Fruit fly (Drosophila melanogaster) whole organism, embryonic: Measurements from ENCODE around the gene IFT43.

Experiments used
- Adf1 ChIP-seq: fragments of 200-800 bp; sonication (Bioruptor generic); IDR thresholded peaks from 2 replicates; pipeline ENCODE4 v1.3.6; 2022; ENCODE audit warnings: missing biosample characterization, missing genetic modification characterization
- CG11398 ChIP-seq: fragments of 200-800 bp; sonication (Bioruptor generic); optimal IDR thresholded peaks from 2 replicates; lab custom pipeline; 2016; ENCODE audit warnings: missing biosample characterization, missing genetic modification characterization
- CG11560 ChIP-seq: fragments of 200-800 bp; sonication (Bioruptor generic); IDR thresholded peaks from 3 replicates; pipeline ENCODE4 v1.3.6; 2022; ENCODE audit warnings: missing biosample characterization, missing genetic modification characterization
- CG13287 ChIP-seq: fragments of 200-800 bp; sonication (Bioruptor generic); IDR thresholded peaks from 2 replicates; pipeline ENCODE4 v1.3.6; 2022; ENCODE audit warnings: missing biosample characterization, missing genetic modification characterization; ENCODE audit not compliant: partially characterized antibody
- CG13424 ChIP-seq: fragments of 200-800 bp; sonication (Bioruptor generic); optimal IDR thresholded peaks from 2 replicates; lab custom pipeline; 2019; ENCODE audit warnings: missing biosample characterization, mild to moderate bottlenecking, missing genetic modification characterization, moderate library complexity
- CG14014 ChIP-seq: fragments of 200-800 bp; sonication (Bioruptor generic); IDR thresholded peaks from 2 replicates; pipeline ENCODE4 v1.3.6; 2022; ENCODE audit warnings: missing biosample characterization, missing genetic modification characterization
- CG1647 ChIP-seq: fragments of 200-800 bp; sonication (Bioruptor generic); optimal IDR thresholded peaks from 3 replicates; lab custom pipeline; 2016; ENCODE audit warnings: missing biosample characterization, missing genetic modification characterization
- CG17359 ChIP-seq: fragments of 200-800 bp; sonication (Bioruptor generic); optimal IDR thresholded peaks from 3 replicates; lab custom pipeline; 2018; ENCODE audit warnings: missing biosample characterization, mild to moderate bottlenecking, missing genetic modification characterization, moderate library complexity
- CG17829 ChIP-seq: fragments of 200-800 bp; optimal IDR thresholded peaks from 2 replicates; lab custom pipeline; 2019; ENCODE audit warnings: missing biosample characterization, mild to moderate bottlenecking, missing genetic modification characterization, moderate library complexity
- CG3065 ChIP-seq: fragments of 200-800 bp; sonication (Bioruptor generic); optimal IDR thresholded peaks from 2 replicates; lab custom pipeline; 2016; ENCODE audit warnings: missing biosample characterization, missing genetic modification characterization
- CG32767 ChIP-seq: fragments of 200-800 bp; sonication (Bioruptor generic); IDR thresholded peaks from 2 replicates; pipeline ENCODE4 v1.3.6; 2022; ENCODE audit warnings: missing biosample characterization, missing genetic modification characterization
- CG34422 ChIP-seq: fragments of 200-800 bp; sonication (Bioruptor generic); IDR thresholded peaks from 3 replicates; pipeline ENCODE4 v1.3.6; 2022; ENCODE audit warnings: missing biosample characterization, missing genetic modification characterization
- CG4282 ChIP-seq: fragments of 200-800 bp; sonication (Bioruptor generic); optimal IDR thresholded peaks from 2 replicates; lab custom pipeline; 2016; ENCODE audit warnings: missing biosample characterization, missing genetic modification characterization
- CG4730 ChIP-seq: fragments of 200-800 bp; sonication (Bioruptor generic); IDR thresholded peaks from 2 replicates; pipeline ENCODE4 v1.3.6; 2022; ENCODE audit warnings: missing biosample characterization, missing genetic modification characterization
- CG7928 ChIP-seq: fragments of 200-800 bp; sonication (Bioruptor generic); optimal IDR thresholded peaks from 2 replicates; lab custom pipeline; 2017; ENCODE audit warnings: missing biosample characterization, mild to moderate bottlenecking, missing genetic modification characterization
- CG9876 ChIP-seq: fragments of 200-800 bp; sonication (Bioruptor generic); optimal IDR thresholded peaks from 2 replicates; lab custom pipeline; 2016; ENCODE audit warnings: missing biosample characterization, missing genetic modification characterization
- D ChIP-seq, 2 experiments: fragments of 200-800 bp in 1 of 2; fragments of >200 bp in 1 of 2; sonication (Bioruptor generic) in 1 of 2; optimal IDR thresholded peaks; 2 replicates in 1 of 2; 3 replicates in 1 of 2; lab custom pipeline; 2017; ENCODE audit warnings: mild to moderate bottlenecking in 1 of 2, missing biosample characterization in 1 of 2, missing genetic modification characterization in 1 of 2, missing genetic modification reagents in 1 of 2
- Dll ChIP-seq: fragments of 200-800 bp; sonication (Bioruptor generic); IDR thresholded peaks from 4 replicates; pipeline ENCODE4 v1.3.6; 2022; ENCODE audit warnings: missing biosample characterization, missing genetic modification characterization; ENCODE audit not compliant: partially characterized antibody
- Drgx ChIP-seq: fragments of 200-800 bp; sonication (Bioruptor generic); IDR thresholded peaks from 2 replicates; pipeline ENCODE4 v1.3.6; 2022; ENCODE audit warnings: missing biosample characterization, missing genetic modification characterization
- Ets65A ChIP-seq: fragments of 200-800 bp; sonication (Bioruptor generic); peaks from one replicate; lab custom pipeline; 2016; ENCODE audit warnings: missing biosample characterization, missing genetic modification characterization
- Hand ChIP-seq: fragments of 200-800 bp; sonication (Bioruptor generic); optimal IDR thresholded peaks from 2 replicates; lab custom pipeline; 2017; ENCODE audit warnings: mild to moderate bottlenecking, missing biosample characterization, missing genetic modification reagents, missing genetic modification characterization
- HmgD ChIP-seq: fragments of 200-800 bp; sonication (Bioruptor generic); optimal IDR thresholded peaks from 3 replicates; lab custom pipeline; 2016; ENCODE audit warnings: missing biosample characterization, missing genetic modification characterization
- Hr78 ChIP-seq, 2 experiments: fragments of 200-800 bp in 1 of 2; fragments of >200 bp in 1 of 2; sonication (Bioruptor generic) in 1 of 2; optimal IDR thresholded peaks; 2 replicates each; lab custom pipeline; 2017 to 2019; ENCODE audit warnings: missing biosample characterization in 2 of 2, missing genetic modification characterization in 2 of 2, mild to moderate bottlenecking in 1 of 2, moderate library complexity in 1 of 2
- Neu2 ChIP-seq: fragments of 200-800 bp; sonication (Bioruptor generic); optimal IDR thresholded peaks from 3 replicates; lab custom pipeline; 2016; ENCODE audit warnings: missing biosample characterization, missing genetic modification characterization, borderline replicate concordance
- Oaz ChIP-seq: fragments of 200-800 bp; sonication (Bioruptor generic); IDR thresholded peaks from 2 replicates; pipeline ENCODE4 v1.3.6; 2022; ENCODE audit warnings: missing biosample characterization, missing genetic modification characterization
- Pdp1 ChIP-seq, 2 experiments: fragments of 200-800 bp; sonication (Bioruptor generic); optimal IDR thresholded peaks; 3 replicates each; lab custom pipeline; 2016; ENCODE audit warnings: missing biosample characterization in 2 of 2, missing genetic modification characterization in 2 of 2, mild to moderate bottlenecking in 1 of 2, moderate library complexity in 1 of 2
- Stat92E ChIP-seq, 3 experiments: fragments of >200 bp in 2 of 3; fragments of 200-800 bp in 1 of 3; sonication (Bioruptor generic) in 1 of 3; optimal IDR thresholded peaks; 2 replicates each; lab custom pipeline; 2017 to 2019; ENCODE audit warnings: missing biosample characterization in 3 of 3, missing genetic modification characterization in 3 of 3, mild to moderate bottlenecking in 1 of 3, moderate library complexity in 1 of 3
- Taf1 ChIP-seq: fragments of 200-800 bp; sonication (Bioruptor generic); IDR thresholded peaks from 2 replicates; pipeline ENCODE4 v1.3.6; 2022; ENCODE audit warnings: missing biosample characterization, missing genetic modification characterization
- az2 ChIP-seq: fragments of 200-800 bp; sonication (Bioruptor generic); optimal IDR thresholded peaks from 3 replicates; lab custom pipeline; 2016; ENCODE audit warnings: missing biosample characterization, missing genetic modification characterization
- bbx ChIP-seq: fragments of 200-800 bp; sonication (Bioruptor generic); IDR thresholded peaks from 2 replicates; pipeline ENCODE4 v1.3.6; 2022; ENCODE audit warnings: missing biosample characterization, missing genetic modification characterization; ENCODE audit not compliant: partially characterized antibody
- bsh ChIP-seq, 2 experiments: fragments of 200-800 bp; sonication (Bioruptor generic); optimal IDR thresholded peaks; 2 replicates each; lab custom pipeline; 2017 to 2018; ENCODE audit warnings: mild to moderate bottlenecking in 2 of 2, missing biosample characterization in 2 of 2, missing genetic modification characterization in 2 of 2, moderate library complexity in 1 of 2
- cato ChIP-seq: fragments of 200-800 bp; sonication (Bioruptor generic); optimal IDR thresholded peaks from 2 replicates; lab custom pipeline; 2016; ENCODE audit warnings: missing biosample characterization, missing genetic modification characterization, borderline replicate concordance
- caup ChIP-seq: fragments of 200-800 bp; sonication (Bioruptor generic); optimal IDR thresholded peaks from 3 replicates; lab custom pipeline; 2017; ENCODE audit warnings: missing biosample characterization, mild to moderate bottlenecking, missing genetic modification characterization, moderate library complexity; ENCODE audit not compliant: severe bottlenecking
- dimm ChIP-seq: fragments of 200-800 bp; sonication (Bioruptor generic); IDR thresholded peaks from 2 replicates; pipeline ENCODE4 v1.3.6; 2022; ENCODE audit warnings: missing biosample characterization, missing genetic modification characterization
- ftz-f1 ChIP-seq: fragments of 200-800 bp; sonication (Bioruptor generic); optimal IDR thresholded peaks from 2 replicates; lab custom pipeline; 2016; ENCODE audit warnings: missing biosample characterization, missing genetic modification characterization
- gcm ChIP-seq: fragments of 200-800 bp; sonication (Bioruptor generic); optimal IDR thresholded peaks from 2 replicates; lab custom pipeline; 2019; ENCODE audit warnings: missing biosample characterization, mild to moderate bottlenecking, missing genetic modification characterization, moderate library complexity
- gro ChIP-seq: fragments of 200-800 bp; sonication (Bioruptor generic); optimal IDR thresholded peaks from 2 replicates; lab custom pipeline; 2016; ENCODE audit warnings: missing biosample characterization, missing genetic modification characterization
- hbn ChIP-seq: fragments of 200-800 bp; sonication (Bioruptor generic); IDR thresholded peaks from 2 replicates; pipeline ENCODE4 v1.3.6; 2022; ENCODE audit warnings: missing biosample characterization, missing genetic modification characterization; ENCODE audit not compliant: partially characterized antibody
- her ChIP-seq: fragments of 200-800 bp; sonication (Bioruptor generic); optimal IDR thresholded peaks from 2 replicates; lab custom pipeline; 2016; ENCODE audit warnings: missing biosample characterization, missing genetic modification characterization
- klu ChIP-seq: fragments of 200-800 bp; sonication (Bioruptor generic); IDR thresholded peaks from 2 replicates; pipeline ENCODE4 v1.3.6; 2022; ENCODE audit warnings: missing biosample characterization, missing genetic modification characterization
- maf-S ChIP-seq: fragments of 200-800 bp; sonication (Bioruptor generic); optimal IDR thresholded peaks from 2 replicates; lab custom pipeline; 2016; ENCODE audit warnings: missing biosample characterization, missing genetic modification characterization
- nom ChIP-seq: fragments of 200-800 bp; sonication (Bioruptor generic); optimal IDR thresholded peaks from 2 replicates; lab custom pipeline; 2017; ENCODE audit warnings: missing biosample characterization, missing genetic modification characterization, mild to moderate bottlenecking, moderate library complexity, missing genetic modification reagents
- pnt ChIP-seq: fragments of 200-800 bp; sonication (Bioruptor generic); optimal IDR thresholded peaks from 3 replicates; lab custom pipeline; 2016; ENCODE audit warnings: missing biosample characterization, missing genetic modification characterization
- ssp ChIP-seq: fragments of 200-800 bp; sonication (Bioruptor generic); IDR thresholded peaks from 2 replicates; pipeline ENCODE4 v1.3.6; 2022; ENCODE audit warnings: missing biosample characterization, missing genetic modification characterization
- tio ChIP-seq: fragments of 200-800 bp; sonication (Bioruptor generic); optimal IDR thresholded peaks from 2 replicates; lab custom pipeline; 2017; ENCODE audit warnings: missing biosample characterization, missing genetic modification characterization, inconsistent platforms
- trh ChIP-seq: fragments of 200-800 bp; sonication (Bioruptor generic); optimal IDR thresholded peaks from 2 replicates; lab custom pipeline; 2016; ENCODE audit warnings: missing biosample characterization, missing genetic modification characterization
- usp ChIP-seq: fragments of >200 bp; optimal IDR thresholded peaks from 2 replicates; lab custom pipeline; 2017; ENCODE audit warnings: missing biosample characterization, missing genetic modification characterization
- vfl ChIP-seq: fragments of 200-800 bp; sonication (Bioruptor generic); optimal IDR thresholded peaks from 2 replicates; lab custom pipeline; 2016; ENCODE audit warnings: missing biosample characterization, missing genetic modification characterization
- vvl ChIP-seq: fragments of 200-800 bp; sonication (Bioruptor generic); IDR thresholded peaks from 2 replicates; pipeline ENCODE4 v1.3.6; 2022; ENCODE audit warnings: missing biosample characterization, missing genetic modification characterization

The IFT43 gene

DNA sequence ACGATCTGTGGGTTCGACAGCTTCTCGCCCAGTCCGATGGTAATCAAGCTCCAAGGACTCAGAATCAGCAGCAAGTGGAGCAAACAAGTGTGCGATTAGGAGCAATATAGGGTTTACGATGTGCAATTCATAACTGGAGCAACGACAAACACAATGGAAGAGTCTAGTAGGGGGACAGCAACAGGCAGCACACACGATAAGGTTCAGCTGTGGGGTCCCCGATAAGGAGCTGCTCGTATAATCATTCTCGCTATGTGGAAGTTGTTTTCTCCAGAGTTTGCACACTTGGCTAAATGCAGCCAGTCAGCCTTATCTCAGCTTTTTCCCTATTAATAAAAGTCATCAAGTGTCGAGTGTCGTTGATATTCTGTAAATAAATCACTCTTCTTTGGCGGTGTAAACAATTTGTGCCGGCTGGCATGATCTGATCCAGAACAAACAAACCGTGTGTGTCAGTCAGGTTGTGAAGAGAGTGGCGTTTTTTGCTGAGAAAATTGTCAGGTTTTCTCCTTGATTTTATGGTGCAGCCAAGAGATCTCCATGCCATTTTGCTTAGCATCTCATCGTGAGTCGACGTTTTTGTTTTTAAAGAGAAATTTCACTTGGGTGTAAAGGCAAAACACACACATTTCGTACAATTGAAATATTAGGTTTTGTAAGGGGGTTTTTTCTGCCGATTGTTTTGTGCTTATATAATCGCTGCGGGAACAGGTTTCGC lies 25.1 kb upstream of the IFT43 start (continued):
- TF ChIP-seq CG7928 (GFP tag; lab: Kevin White, UChicago) (no peak), Drgx (GFP tag; lab: Robert Waterston, UW) (no peak), Stat92E (GFP tag; optimal IDR thresholded peaks at IDR 0.05; lab: Kevin White, UChicago) (no peak), CG34422 (GFP tag; lab: Robert Waterston, UW) (no peak), vvl (GFP tag; lab: Robert Waterston, UW) (no peak), CG4730 (GFP tag; lab: Robert Waterston, UW) (no peak), Pdp1 (GFP tag; optimal IDR thresholded peaks at IDR 0.05; lab: Kevin White, UChicago) (peak in 1 of 2 experiments; percentile 89), tio (GFP tag; lab: Kevin White, UChicago) (no peak), Adf1 (no peak), bsh (GFP tag; optimal IDR thresholded peaks at IDR 0.05; lab: Kevin White, UChicago) (peak in 1 of 2 experiments; percentile 18), klu (GFP tag; lab: Robert Waterston, UW) (no peak), CG17359 (tag; lab: Kevin White, UChicago) (no peak), usp (GFP tag; lab: Kevin White, UChicago) (no peak), az2 (GFP tag; lab: Kevin White, UChicago) (no peak), trh (GFP tag; lab: Kevin White, UChicago) (no peak), pnt (GFP tag; lab: Kevin White, UChicago) (no peak), vfl (GFP tag; lab: Kevin White, UChicago) (no peak), ftz-f1 (GFP tag; lab: Kevin White, UChicago) (peak; percentile 9), caup (GFP tag; lab: Kevin White, UChicago) (no peak), CG32767 (no peak), HmgD (no peak), CG11560 (tag; lab: Robert Waterston, UW) (no peak), CG17829 (tag; lab: Kevin White, UChicago) (no peak), CG14014 (GFP tag; lab: Robert Waterston, UW) (no peak), CG9876 (GFP tag; lab: Kevin White, UChicago) (no peak), CG13287 (no peak), her (GFP tag; lab: Kevin White, UChicago) (no peak), Neu2 (GFP tag; lab: Kevin White, UChicago) (no peak), nom (GFP tag; lab: Kevin White, UChicago) (peak; percentile 23), bbx (GFP tag; lab: Robert Waterston, UW) (no peak), dimm (GFP tag; lab: Robert Waterston, UW) (no peak), Hand (GFP tag; lab: Kevin White, UChicago) (no peak), ssp (no peak), gro (GFP tag; lab: Kevin White, UChicago) (no peak), maf-S (GFP tag; lab: Kevin White, UChicago) (no peak), Oaz (GFP tag; lab: Robert Waterston, UW) (no peak), gcm (GFP tag; lab: Kevin White, UChicago) (no peak), Hr78 (GFP tag; optimal IDR thresholded peaks at IDR 0.05; lab: Kevin White, UChicago) (no peak), CG11398 (GFP tag; lab: Kevin White, UChicago) (no peak), CG13424 (tag; lab: Kevin White, UChicago) (no peak), Ets65A (GFP tag; lab: Kevin White, UChicago) (no peak), CG3065 (GFP tag; lab: Kevin White, UChicago) (no peak), hbn (GFP tag; lab: Robert Waterston, UW) (no peak), D (optimal IDR thresholded peaks at IDR 0.05; lab: Kevin White, UChicago) (no peak), D (GFP tag; optimal IDR thresholded peaks at IDR 0.05; lab: Kevin White, UChicago) (no peak), cato (GFP tag; lab: Kevin White, UChicago) (no peak), CG1647 (GFP tag; lab: Kevin White, UChicago) (no peak), CG4282 (GFP tag; lab: Kevin White, UChicago) (no peak), Taf1 (no peak), Dll (no peak)
